Worm (Caenorhabditis elegans) whole organism, L4/young adult: ENCODE results near the gene T27A10.2.

Source experiments
- W03F9.2 ChIP-seq: fragments of 150-350 bp; optimal IDR thresholded peaks from 2 replicates; lab custom pipeline; 2014; ENCODE audit warnings: missing biosample characterization, missing genetic modification characterization
- dao-5 ChIP-seq: sonication (generic microtip); optimal IDR thresholded peaks from 2 replicates; lab custom pipeline; 2016; ENCODE audit warnings: missing genotype, missing genetic modification characterization, moderate library complexity, missing compliant biosample characterization
- him-1 ChIP-seq: sonication (generic microtip); optimal IDR thresholded peaks from 2 replicates; lab custom pipeline; 2016; ENCODE audit warnings: missing genotype, missing genetic modification reagents, missing genetic modification characterization, missing compliant biosample characterization

- TF ChIP-seq him-1 (no peak), dao-5 (tag; lab: Kevin White, UChicago) (no peak), W03F9.2 (tag; lab: Kevin White, UChicago) (no peak)
These were observed 14.1 kb downstream of the T27A10.2 start for ce11 chrX:3599860-3600259.
